Worm (Caenorhabditis elegans): ENCODE data around the gene cthd-1.

Gene cthd-1

ce11 chrV:9679166-9679565 is 1.1 kb downstream of the cthd-1 start, which contains the start of gene ZK287.9:
ZK287.9 (plus strand) TSS chrV:9679357.
- no peak for TF ChIP-seq tbx-7 (tag; optimal IDR thresholded peaks at IDR 0.05)
- no peak for TF ChIP-seq ceh-34 (tag; optimal IDR thresholded peaks at IDR 0.05)
- no peak for TF ChIP-seq lim-6 (tag; optimal IDR thresholded peaks at IDR 0.05)
- TF ChIP-seq dmd-4 (tag; optimal IDR thresholded peaks at IDR 0.05; ENCODE audit: borderline replicate concordance): no peak

- TF ChIP-seq ceh-14 (tag; optimal IDR thresholded peaks at IDR 0.05): no peak
- no peak for TF ChIP-seq ref-2 (tag; optimal IDR thresholded peaks at IDR 0.05)
- no peak for TF ChIP-seq nfya-1 (tag; optimal IDR thresholded peaks at IDR 0.05)
- no peak for TF ChIP-seq rnt-1 (tag; optimal IDR thresholded peaks at IDR 0.05)
- no peak for TF ChIP-seq unc-3 (GFP tag; conservative IDR thresholded peaks at IDR 0.05)
- no peak for TF ChIP-seq unc-3 (tag; optimal IDR thresholded peaks at IDR 0.05)
- no peak for TF ChIP-seq tbx-7 (tag; optimal IDR thresholded peaks at IDR 0.05)
- no peak for TF ChIP-seq ceh-2 (tag; optimal IDR thresholded peaks at IDR 0.05)
Observed at ce11 chrV:9680260-9680659, 2.2 kb downstream of the cthd-1 start.

- TF ChIP-seq ceh-19 (GFP tag; optimal IDR thresholded peaks at IDR 0.05): no peak
- TF ChIP-seq ceh-24 (tag; optimal IDR thresholded peaks at IDR 0.05): no peak
- TF ChIP-seq pag-3 (tag; optimal IDR thresholded peaks at IDR 0.05; ENCODE audit: borderline replicate concordance): no peak
- TF ChIP-seq unc-86 (tag; optimal IDR thresholded peaks at IDR 0.05): no peak
- TF ChIP-seq C38D4.7 (GFP tag; optimal IDR thresholded peaks at IDR 0.05): no peak
- no peak for TF ChIP-seq nhr-232 (tag; optimal IDR thresholded peaks at IDR 0.05)
- no peak for TF ChIP-seq unc-42 (tag; optimal IDR thresholded peaks at IDR 0.05)
- no peak for TF ChIP-seq ceh-9 (tag; optimal IDR thresholded peaks at IDR 0.05)
- TF ChIP-seq pat-9 (tag; optimal IDR thresholded peaks at IDR 0.05): no peak
- no peak for TF ChIP-seq tbx-2 (tag; optimal IDR thresholded peaks at IDR 0.05)
- TF ChIP-seq C08G9.2 (tag; optimal IDR thresholded peaks at IDR 0.05): no peak
Observed at ce11 chrV:9685559-9685958, 7.5 kb downstream of the cthd-1 start, which contains the start of gene ZK287.4. ZK287.4 (minus strand) TSS chrV:9685659.

- TF ChIP-seq C08G9.2 (tag; optimal IDR thresholded peaks at IDR 0.05) (no peak), ceh-34 (tag; optimal IDR thresholded peaks at IDR 0.05) (no peak), sox-4 (tag; optimal IDR thresholded peaks at IDR 0.05) (no peak), hlh-13 (GFP tag; optimal IDR thresholded peaks at IDR 0.05) (no peak), ceh-9 (tag; optimal IDR thresholded peaks at IDR 0.05) (no peak), ceh-24 (tag; optimal IDR thresholded peaks at IDR 0.05) (no peak), gmeb-2 (tag; optimal IDR thresholded peaks at IDR 0.05) (no peak), elt-4 (tag; optimal IDR thresholded peaks at IDR 0.05) (no peak), fkh-10 (GFP tag; optimal IDR thresholded peaks at IDR 0.05) (no peak), F13H6.1 (tag; optimal IDR thresholded peaks at IDR 0.05) (no peak), ceh-2 (tag; optimal IDR thresholded peaks at IDR 0.05) (no peak), tbx-2 (tag; optimal IDR thresholded peaks at IDR 0.05) (no peak), fkh-6 (tag; optimal IDR thresholded peaks at IDR 0.05) (no peak), lin-11 (tag; optimal IDR thresholded peaks at IDR 0.05) (no peak), Y22D7AL.16 (tag; optimal IDR thresholded peaks at IDR 0.05) (no peak)
Observed at ce11 chrV:9689364-9689763, 11.3 kb downstream of the cthd-1 start.

- TF ChIP-seq ceh-18 (tag; optimal IDR thresholded peaks at IDR 0.05): no peak
Observed at ce11 chrV:9690099-9690572, 12.1 kb downstream of the cthd-1 start, which contains the start of gene rbx-1. rbx-1 (minus strand) TSS chrV:9690522.

ce11 chrV:9690728-9691127 is 12.7 kb downstream of the cthd-1 start:
- TF ChIP-seq unc-55 (GFP tag; optimal IDR thresholded peaks at IDR 0.05) (peak; percentile 33), pha-4 (tag; optimal IDR thresholded peaks at IDR 0.05) (no peak), ceh-30 (tag; optimal IDR thresholded peaks at IDR 0.05) (peak; percentile 12), nfya-1 (tag; optimal IDR thresholded peaks at IDR 0.05) (peak; percentile 40)

Data from whole organism, late embryonic.